Fruit fly (Drosophila melanogaster): ENCODE measurements around the gene CG10333.

The CG10333 gene

DNA sequence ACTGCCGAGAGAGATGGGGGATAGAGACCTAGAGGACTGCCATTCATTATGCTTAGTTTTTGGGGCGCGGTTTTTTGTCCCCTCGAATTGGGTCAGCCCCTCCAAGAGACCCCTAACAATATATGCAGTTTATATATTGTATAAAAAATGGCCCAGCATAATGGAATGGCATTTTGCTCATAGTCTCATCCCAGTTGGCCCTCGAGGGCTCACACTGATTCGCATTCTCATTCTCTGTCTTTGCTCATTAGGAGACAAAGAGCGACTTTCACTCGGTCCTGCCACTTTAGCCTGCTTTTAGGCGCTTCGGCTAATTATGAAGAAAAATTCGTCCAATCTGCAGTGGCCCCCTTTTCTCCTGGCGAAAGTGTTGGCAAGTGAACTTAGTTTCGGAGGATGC lies 16.8 kb downstream of the CG10333 start:
- no peak for TF ChIP-seq CG12605 (GFP tag; IDR thresholded peaks at IDR 0.05)
- no peak for TF ChIP-seq CG9948 (tag; optimal IDR thresholded peaks at IDR 0.05)
- TF ChIP-seq rn (GFP tag; IDR thresholded peaks at IDR 0.05), result no peak
- no peak for TF ChIP-seq Ets98B (GFP tag; IDR thresholded peaks at IDR 0.05)
- no peak for TF ChIP-seq CG10348 (GFP tag; IDR thresholded peaks at IDR 0.05)
- TF ChIP-seq Pif1A (GFP tag; optimal IDR thresholded peaks at IDR 0.05), result no peak
- no peak for TF ChIP-seq EcR (GFP tag; optimal IDR thresholded peaks at IDR 0.05)
- TF ChIP-seq CG32121 (GFP tag; IDR thresholded peaks at IDR 0.05), result no peak
- TF ChIP-seq CG13204 (GFP tag; optimal IDR thresholded peaks at IDR 0.05), result no peak
- TF ChIP-seq Pif1B (GFP tag; optimal IDR thresholded peaks at IDR 0.05), result no peak
- TF ChIP-seq CG14655 (GFP tag; optimal IDR thresholded peaks at IDR 0.05), result no peak
- TF ChIP-seq CG15710 (tag; optimal IDR thresholded peaks at IDR 0.05), result no peak
- no peak for TF ChIP-seq D1 (tag; optimal IDR thresholded peaks at IDR 0.05)
- no peak for TF ChIP-seq fd96Ca (GFP tag; IDR thresholded peaks at IDR 0.05)

DNA sequence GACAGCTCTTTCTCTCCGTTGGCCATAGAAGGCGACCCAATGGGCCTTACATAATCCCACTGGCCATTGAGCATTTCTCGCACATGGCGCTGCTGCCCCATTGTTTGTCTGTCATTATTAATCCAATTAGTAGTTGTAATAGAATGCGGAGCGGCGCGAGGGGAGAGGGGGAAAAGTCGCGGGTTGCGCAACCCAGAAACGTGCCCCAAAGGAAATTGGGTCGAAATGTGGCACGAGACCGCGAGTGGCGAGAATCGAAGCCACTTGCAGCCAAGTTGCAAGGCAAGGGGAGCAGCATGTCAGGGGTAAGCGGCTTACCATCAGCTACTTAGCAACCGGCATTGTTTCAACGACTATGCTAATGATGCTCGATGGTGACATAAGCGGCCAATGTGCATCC lies 17.7 kb downstream of the CG10333 start:
- TF ChIP-seq Pif1B (GFP tag; optimal IDR thresholded peaks at IDR 0.05), result no peak
- TF ChIP-seq CG14655 (GFP tag; optimal IDR thresholded peaks at IDR 0.05), result no peak
- no peak for TF ChIP-seq CG32121 (GFP tag; IDR thresholded peaks at IDR 0.05)
- TF ChIP-seq CG12605 (GFP tag; IDR thresholded peaks at IDR 0.05), result no peak
- no peak for TF ChIP-seq CG8159 (tag; optimal IDR thresholded peaks at IDR 0.05)
- TF ChIP-seq CG34367 (tag; optimal IDR thresholded peaks at IDR 0.05), result no peak
- TF ChIP-seq EcR (GFP tag; optimal IDR thresholded peaks at IDR 0.05), result no peak
- no peak for TF ChIP-seq CG8301 (tag; optimal IDR thresholded peaks at IDR 0.05)
- no peak for TF ChIP-seq Snoo (tag; optimal IDR thresholded peaks at IDR 0.05)
- no peak for TF ChIP-seq Ets98B (GFP tag; IDR thresholded peaks at IDR 0.05)
- no peak for TF ChIP-seq CG17806 (tag; optimal IDR thresholded peaks at IDR 0.05)
- TF ChIP-seq Pif1A (GFP tag; optimal IDR thresholded peaks at IDR 0.05), result no peak
- no peak for TF ChIP-seq rn (GFP tag; IDR thresholded peaks at IDR 0.05)
- TF ChIP-seq D1 (tag; optimal IDR thresholded peaks at IDR 0.05), result no peak
- TF ChIP-seq CG10348 (GFP tag; IDR thresholded peaks at IDR 0.05), result no peak
- TF ChIP-seq CG13204 (GFP tag; optimal IDR thresholded peaks at IDR 0.05), result no peak
- no peak for TF ChIP-seq CG9948 (tag; optimal IDR thresholded peaks at IDR 0.05)
- no peak for TF ChIP-seq CG15710 (tag; optimal IDR thresholded peaks at IDR 0.05)
- TF ChIP-seq CG4496 (GFP tag; IDR thresholded peaks at IDR 0.05), result no peak

DNA sequence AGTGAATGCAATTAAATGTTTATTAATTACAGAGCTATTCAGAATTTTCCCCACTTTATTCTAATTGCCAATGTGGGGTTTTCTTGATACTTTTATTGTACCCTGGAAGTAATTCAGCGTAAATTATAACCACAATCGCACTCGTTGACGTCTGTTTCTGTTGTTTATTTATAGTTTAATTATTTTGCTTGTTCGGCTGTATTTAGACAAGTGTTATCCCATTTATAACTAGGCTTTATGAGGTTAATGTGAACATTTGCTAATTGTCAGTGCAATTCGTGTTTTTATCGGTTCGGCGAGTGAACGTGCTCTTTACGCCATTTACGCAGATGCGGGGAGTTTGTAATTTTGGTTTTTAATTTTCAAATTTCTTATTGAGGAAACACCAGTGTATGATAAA lies 18.4 kb downstream of the CG10333 start:
- TF ChIP-seq CG13204 (GFP tag; optimal IDR thresholded peaks at IDR 0.05) (no peak), CG8159 (tag; optimal IDR thresholded peaks at IDR 0.05) (no peak), Pif1B (GFP tag; optimal IDR thresholded peaks at IDR 0.05) (no peak), CG32121 (GFP tag; IDR thresholded peaks at IDR 0.05) (no peak), CG12605 (GFP tag; IDR thresholded peaks at IDR 0.05) (no peak), EcR (GFP tag; optimal IDR thresholded peaks at IDR 0.05) (no peak), CG10348 (GFP tag; IDR thresholded peaks at IDR 0.05) (no peak), CG34367 (tag; optimal IDR thresholded peaks at IDR 0.05) (no peak)

DNA sequence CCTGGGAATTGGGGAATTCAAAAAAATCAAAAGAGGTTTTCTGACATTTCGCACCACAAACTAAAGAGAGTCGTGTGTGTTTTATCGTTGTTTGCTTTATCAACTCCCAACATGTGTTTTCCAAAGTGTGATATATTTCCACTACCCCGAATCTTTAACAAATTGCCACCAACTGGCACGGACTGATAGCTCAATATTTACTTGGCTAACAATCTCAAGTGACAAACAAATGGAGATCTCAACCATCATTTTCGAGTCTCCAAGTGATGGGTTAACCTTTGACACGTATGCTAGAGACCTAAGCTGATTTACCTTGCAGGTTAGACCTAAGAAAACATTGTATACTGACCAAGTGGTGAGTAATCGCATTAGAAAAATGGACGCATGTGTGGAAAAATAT lies 18.8 kb downstream of the CG10333 start:
- no peak for TF ChIP-seq CG15710 (tag; optimal IDR thresholded peaks at IDR 0.05)
- no peak for TF ChIP-seq D1 (tag; optimal IDR thresholded peaks at IDR 0.05)

DNA sequence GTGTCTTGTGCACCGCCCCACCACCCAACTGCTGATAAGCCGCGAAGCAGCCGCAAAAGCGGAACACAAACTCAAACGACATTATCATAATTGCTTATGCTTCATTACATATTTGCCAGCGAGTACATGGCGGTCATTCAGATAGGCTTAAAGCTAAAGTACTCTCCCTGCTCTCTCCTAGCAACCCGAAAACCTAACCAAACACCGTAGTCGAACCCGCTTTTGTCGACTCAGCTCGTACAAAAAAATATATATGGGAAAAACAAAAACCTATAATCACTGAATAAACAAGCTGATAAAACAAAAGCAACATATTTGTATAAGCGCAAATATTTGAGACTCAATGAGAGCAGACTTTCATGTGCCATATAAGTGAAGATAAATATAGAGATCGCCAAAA lies 20.4 kb downstream of the CG10333 start:
- TF ChIP-seq Snoo (tag; optimal IDR thresholded peaks at IDR 0.05) (peak; percentile 8), CG8159 (tag; optimal IDR thresholded peaks at IDR 0.05) (no peak)

DNA sequence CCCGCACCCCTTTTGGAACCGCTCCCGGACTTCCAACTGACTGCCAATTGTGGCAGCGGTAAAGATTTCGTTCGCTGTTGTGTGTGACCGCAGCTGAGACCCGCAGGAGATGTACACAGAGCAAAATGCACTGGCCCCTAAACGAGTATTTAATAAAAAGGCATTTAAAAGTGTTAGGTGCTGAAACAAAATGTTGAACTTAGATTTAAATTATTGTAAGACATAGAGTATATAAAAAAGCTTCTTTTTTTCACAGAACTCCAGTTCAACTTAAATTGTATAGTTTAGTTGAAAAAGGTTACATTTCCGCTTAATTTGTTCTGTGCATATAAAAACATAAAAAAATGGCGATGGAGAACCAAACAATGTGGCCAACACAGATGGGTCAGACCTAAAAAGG lies 21.5 kb downstream of the CG10333 start:
- TF ChIP-seq rn (GFP tag; IDR thresholded peaks at IDR 0.05), result peak; percentile 66
- TF ChIP-seq CG15710 (tag; optimal IDR thresholded peaks at IDR 0.05), result peak; percentile 47
- no peak for TF ChIP-seq gl (tag; optimal IDR thresholded peaks at IDR 0.05)
- peak; percentile 38 for TF ChIP-seq D1 (tag; optimal IDR thresholded peaks at IDR 0.05)
- peak; percentile 76 for TF ChIP-seq Ets98B (GFP tag; IDR thresholded peaks at IDR 0.05)
- TF ChIP-seq CG10348 (GFP tag; IDR thresholded peaks at IDR 0.05), result no peak
- peak; percentile 82 for TF ChIP-seq CG8301 (tag; optimal IDR thresholded peaks at IDR 0.05)
- peak; percentile 75; the same call in 2 of the 3 replicates for TF ChIP-seq CG4496 (GFP tag; IDR thresholded peaks at IDR 0.05)
- peak; percentile 69 for TF ChIP-seq CG32121 (GFP tag; IDR thresholded peaks at IDR 0.05)
- TF ChIP-seq fd96Ca (GFP tag; IDR thresholded peaks at IDR 0.05), result no peak
- TF ChIP-seq CG9948 (tag; optimal IDR thresholded peaks at IDR 0.05), result peak; percentile 56
- TF ChIP-seq CG8159 (tag; optimal IDR thresholded peaks at IDR 0.05), result peak; percentile 57
- TF ChIP-seq CG12605 (GFP tag; IDR thresholded peaks at IDR 0.05), result peak; percentile 29; the same call in 1 of the 2 replicates
- peak; percentile 84 for TF ChIP-seq CG14655 (GFP tag; optimal IDR thresholded peaks at IDR 0.05)
- TF ChIP-seq CG13204 (GFP tag; optimal IDR thresholded peaks at IDR 0.05), result peak; percentile 37
- TF ChIP-seq Pif1B (GFP tag; optimal IDR thresholded peaks at IDR 0.05), result peak; percentile 34
- peak; percentile 58 for TF ChIP-seq Snoo (tag; optimal IDR thresholded peaks at IDR 0.05)
- TF ChIP-seq CG34367 (tag; optimal IDR thresholded peaks at IDR 0.05), result no peak
- peak; percentile 64 for TF ChIP-seq Pif1A (GFP tag; optimal IDR thresholded peaks at IDR 0.05)
- TF ChIP-seq CG17806 (tag; optimal IDR thresholded peaks at IDR 0.05), result peak; percentile 50
- TF ChIP-seq EcR (GFP tag; optimal IDR thresholded peaks at IDR 0.05), result no peak

DNA sequence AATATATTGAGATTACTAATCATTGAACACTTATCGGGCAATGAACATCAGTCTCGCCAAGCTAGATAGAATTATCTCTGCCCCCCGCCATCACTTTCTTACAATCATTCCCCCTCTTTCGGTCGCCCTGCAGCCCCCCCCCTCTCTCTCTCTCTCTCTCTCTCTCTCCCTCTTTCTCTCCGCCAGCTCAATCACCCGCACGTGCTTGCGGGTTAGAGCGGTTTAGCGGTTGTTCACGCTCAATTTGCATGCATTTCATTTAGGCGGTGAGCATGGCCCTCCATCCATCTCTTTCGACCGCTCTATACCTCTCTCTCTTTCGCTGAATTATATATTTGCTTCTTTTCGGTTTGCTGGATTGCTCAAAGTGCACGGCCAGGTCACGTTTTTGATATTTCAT lies 22.5 kb downstream of the CG10333 start:
- TF ChIP-seq Snoo (tag; optimal IDR thresholded peaks at IDR 0.05), result no peak
- peak; percentile 24 for TF ChIP-seq CG13204 (GFP tag; optimal IDR thresholded peaks at IDR 0.05)
- TF ChIP-seq EcR (GFP tag; optimal IDR thresholded peaks at IDR 0.05), result peak; percentile 63

Data from whole organism, pupa.